Worm (Caenorhabditis elegans): ENCODE measurements around the gene B0334.4.

ce11 chrII:11487999-11488398 lies 7.5 kb upstream of the B0334.4 start, which contains the start of gene B0334.13:
- TF ChIP-seq med-1 (GFP tag; optimal IDR thresholded peaks at IDR 0.05; ENCODE audit: insufficient read depth) = no peak
- no peak for TF ChIP-seq ref-1 (GFP tag; conservative IDR thresholded peaks at IDR 0.05)

Data from whole organism, midembryonic.